Fruit fly (Drosophila melanogaster) whole organism, embryonic: ENCODE measurements around the gene sick.

Source experiments
- Atf3 ChIP-seq: fragments of 200-800 bp; sonication (Bioruptor generic); optimal IDR thresholded peaks from 3 replicates; lab custom pipeline; 2016; ENCODE audit warnings: missing biosample characterization, missing genetic modification characterization
- BEAF-32 ChIP-seq: fragments of 200-800 bp; sonication (Bioruptor generic); optimal IDR thresholded peaks from 3 replicates; lab custom pipeline; 2017; ENCODE audit warnings: missing biosample characterization, missing genetic modification characterization, mild to moderate bottlenecking, moderate library complexity, missing genetic modification reagents
- CG12659 ChIP-seq: fragments of 200-800 bp; sonication (Bioruptor generic); optimal IDR thresholded peaks from 3 replicates; lab custom pipeline; 2017; ENCODE audit warnings: mild to moderate bottlenecking, missing biosample characterization, missing genetic modification reagents, missing genetic modification characterization
- CG13775 ChIP-seq: fragments of 200-800 bp; sonication (Bioruptor generic); optimal IDR thresholded peaks from 3 replicates; lab custom pipeline; 2017; ENCODE audit warnings: missing biosample characterization, mild to moderate bottlenecking, missing genetic modification characterization
- CG15073 ChIP-seq: fragments of 200-800 bp; sonication (Bioruptor generic); optimal IDR thresholded peaks from 2 replicates; lab custom pipeline; 2016; ENCODE audit warnings: missing biosample characterization, missing genetic modification characterization
- CG1603 ChIP-seq: fragments of 200-800 bp; sonication (Bioruptor generic); optimal IDR thresholded peaks from 2 replicates; lab custom pipeline; 2019; ENCODE audit warnings: missing biosample characterization, mild to moderate bottlenecking, missing genetic modification characterization, moderate library complexity
- CG16863 ChIP-seq: fragments of 200-800 bp; sonication (Bioruptor generic); optimal IDR thresholded peaks from 3 replicates; lab custom pipeline; 2016; ENCODE audit warnings: missing biosample characterization, missing genetic modification characterization
- CG17186 ChIP-seq: fragments of 200-800 bp; sonication (Bioruptor generic); optimal IDR thresholded peaks from 3 replicates; lab custom pipeline; 2017; ENCODE audit warnings: missing biosample characterization, missing genetic modification reagents, missing genetic modification characterization
- CG17912 ChIP-seq: fragments of 200-800 bp; sonication (Bioruptor generic); optimal IDR thresholded peaks from 2 replicates; lab custom pipeline; 2018; ENCODE audit warnings: missing biosample characterization, mild to moderate bottlenecking, missing genetic modification characterization
- CG2120 ChIP-seq: fragments of 200-800 bp; sonication (Bioruptor generic); optimal IDR thresholded peaks from 3 replicates; lab custom pipeline; 2016; ENCODE audit warnings: missing biosample characterization, missing genetic modification characterization
- CG3163 ChIP-seq: fragments of 200-800 bp; sonication (Bioruptor generic); optimal IDR thresholded peaks from 3 replicates; lab custom pipeline; 2016; ENCODE audit warnings: missing biosample characterization, missing genetic modification characterization
- CG32767 ChIP-seq: fragments of 200-800 bp; sonication (Bioruptor generic); IDR thresholded peaks from 2 replicates; pipeline ENCODE4 v1.3.6; 2022; ENCODE audit warnings: missing biosample characterization, missing genetic modification characterization
- CG3281 ChIP-seq: fragments of 200-800 bp; sonication (Bioruptor generic); optimal IDR thresholded peaks from 3 replicates; lab custom pipeline; 2017; ENCODE audit warnings: missing biosample characterization, mild to moderate bottlenecking, missing genetic modification characterization
- CG3407 ChIP-seq: fragments of 200-800 bp; sonication (Bioruptor generic); optimal IDR thresholded peaks from 2 replicates; lab custom pipeline; 2018; ENCODE audit warnings: missing biosample characterization, mild to moderate bottlenecking, missing genetic modification characterization
- CG3726 ChIP-seq: fragments of 200-800 bp; sonication (Bioruptor generic); IDR thresholded peaks from 3 replicates; pipeline ENCODE4, ENCODE4 v1.3.6; 2022; ENCODE audit warnings: missing biosample characterization, missing genetic modification characterization
- CG3995 ChIP-seq: fragments of 200-800 bp; sonication (Bioruptor generic); optimal IDR thresholded peaks from 3 replicates; lab custom pipeline; 2016; ENCODE audit warnings: missing biosample characterization, missing genetic modification characterization
- CG6254 ChIP-seq: fragments of 200-800 bp; sonication (Bioruptor generic); optimal IDR thresholded peaks from 3 replicates; lab custom pipeline; 2017; ENCODE audit warnings: mild to moderate bottlenecking, missing biosample characterization, missing genetic modification reagents, missing genetic modification characterization
- CG6765 ChIP-seq: fragments of 200-800 bp; sonication (Bioruptor generic); optimal IDR thresholded peaks from 3 replicates; lab custom pipeline; 2017; ENCODE audit warnings: missing biosample characterization, mild to moderate bottlenecking, missing genetic modification characterization
- CG7963 ChIP-seq: fragments of 200-800 bp; sonication (Bioruptor generic); IDR thresholded peaks from 3 replicates; pipeline ENCODE4 v1.3.6; 2022; ENCODE audit warnings: missing biosample characterization, missing genetic modification characterization; ENCODE audit not compliant: partially characterized antibody
- CG8281 ChIP-seq: fragments of 200-800 bp; sonication (Bioruptor generic); optimal IDR thresholded peaks from 2 replicates; lab custom pipeline; 2018; ENCODE audit warnings: missing biosample characterization, mild to moderate bottlenecking, missing genetic modification characterization, moderate library complexity
- CG9727 ChIP-seq: fragments of 200-800 bp; sonication (Bioruptor generic); optimal IDR thresholded peaks from 3 replicates; lab custom pipeline; 2017; ENCODE audit warnings: missing biosample characterization, mild to moderate bottlenecking, missing genetic modification characterization
- CG9932 ChIP-seq: fragments of 200-800 bp; sonication (Bioruptor generic); IDR thresholded peaks from 2 replicates; pipeline ENCODE4 v1.3.6; 2022; ENCODE audit warnings: missing biosample characterization, missing genetic modification characterization
- Doc3 ChIP-seq: fragments of 200-800 bp; sonication (Bioruptor generic); IDR thresholded peaks from 3 replicates; pipeline ENCODE4 v1.3.6; 2022; ENCODE audit warnings: missing biosample characterization, missing genetic modification characterization; ENCODE audit not compliant: partially characterized antibody
- Fer3 ChIP-seq: fragments of 200-800 bp; sonication (Bioruptor generic); optimal IDR thresholded peaks from 2 replicates; lab custom pipeline; 2018; ENCODE audit warnings: missing biosample characterization, mild to moderate bottlenecking, missing genetic modification characterization, moderate library complexity
- Kr ChIP-seq: fragments of 200-800 bp; sonication (Bioruptor generic); optimal IDR thresholded peaks from 2 replicates; lab custom pipeline; 2017; ENCODE audit warnings: missing biosample characterization, mild to moderate bottlenecking, missing genetic modification characterization
- Neu2 ChIP-seq: fragments of 200-800 bp; sonication (Bioruptor generic); optimal IDR thresholded peaks from 3 replicates; lab custom pipeline; 2016; ENCODE audit warnings: missing biosample characterization, missing genetic modification characterization, borderline replicate concordance
- NfI ChIP-seq: fragments of 200-800 bp; sonication (Bioruptor generic); optimal IDR thresholded peaks from 3 replicates; lab custom pipeline; 2018; ENCODE audit warnings: missing biosample characterization, mild to moderate bottlenecking, missing genetic modification characterization, moderate library complexity
- Rx ChIP-seq: fragments of 200-800 bp; sonication (Bioruptor generic); IDR thresholded peaks from 2 replicates; pipeline ENCODE4 v1.3.6; 2022; ENCODE audit warnings: missing biosample characterization, missing genetic modification characterization
- Vsx1 ChIP-seq: fragments of 200-800 bp; sonication (Bioruptor generic); optimal IDR thresholded peaks from 2 replicates; lab custom pipeline; 2017; ENCODE audit warnings: missing biosample characterization, mild to moderate bottlenecking, missing genetic modification characterization, missing genetic modification reagents
- Xrp1 ChIP-seq: fragments of 200-800 bp; sonication (Bioruptor generic); IDR thresholded peaks from 2 replicates; pipeline ENCODE4 v1.3.6; 2022; ENCODE audit warnings: missing biosample characterization, missing genetic modification characterization
- ara ChIP-seq: fragments of 200-800 bp; sonication (Bioruptor generic); IDR thresholded peaks from 2 replicates; pipeline ENCODE4 v1.3.6; 2022; ENCODE audit warnings: missing biosample characterization, missing genetic modification characterization
- az2 ChIP-seq: fragments of 200-800 bp; sonication (Bioruptor generic); optimal IDR thresholded peaks from 3 replicates; lab custom pipeline; 2016; ENCODE audit warnings: missing biosample characterization, missing genetic modification characterization
- bbx ChIP-seq: fragments of 200-800 bp; sonication (Bioruptor generic); IDR thresholded peaks from 2 replicates; pipeline ENCODE4 v1.3.6; 2022; ENCODE audit warnings: missing biosample characterization, missing genetic modification characterization; ENCODE audit not compliant: partially characterized antibody
- bsh ChIP-seq, 2 experiments: fragments of 200-800 bp; sonication (Bioruptor generic); optimal IDR thresholded peaks; 2 replicates each; lab custom pipeline; 2017 to 2018; ENCODE audit warnings: mild to moderate bottlenecking in 2 of 2, missing biosample characterization in 2 of 2, missing genetic modification characterization in 2 of 2, moderate library complexity in 1 of 2
- gcm ChIP-seq: fragments of 200-800 bp; sonication (Bioruptor generic); optimal IDR thresholded peaks from 2 replicates; lab custom pipeline; 2019; ENCODE audit warnings: missing biosample characterization, mild to moderate bottlenecking, missing genetic modification characterization, moderate library complexity
- grn ChIP-seq: fragments of 200-800 bp; sonication (Bioruptor generic); optimal IDR thresholded peaks from 3 replicates; lab custom pipeline; 2017; ENCODE audit warnings: missing biosample characterization, missing genetic modification characterization
- gt ChIP-seq: fragments of 200-800 bp; sonication (Bioruptor generic); IDR thresholded peaks from 2 replicates; pipeline ENCODE4 v1.3.6; 2022; ENCODE audit warnings: missing biosample characterization, missing genetic modification characterization
- insv ChIP-seq, 2 experiments: fragments of 200-800 bp; sonication (Bioruptor generic); optimal IDR thresholded peaks; 3 replicates each; lab custom pipeline; 2016 to 2018; ENCODE audit warnings: missing biosample characterization in 2 of 2, missing genetic modification characterization in 2 of 2
- jumu ChIP-seq: fragments of 200-800 bp; sonication (Bioruptor generic); optimal IDR thresholded peaks from 3 replicates; lab custom pipeline; 2016; ENCODE audit warnings: missing biosample characterization, missing genetic modification characterization
- odd ChIP-seq: fragments of 200-800 bp; sonication (Bioruptor generic); optimal IDR thresholded peaks from 2 replicates; lab custom pipeline; 2017; ENCODE audit warnings: missing biosample characterization, mild to moderate bottlenecking, missing genetic modification characterization
- p53 ChIP-seq: fragments of 200-800 bp; sonication (Bioruptor generic); optimal IDR thresholded peaks from 2 replicates; lab custom pipeline; 2016; ENCODE audit warnings: missing biosample characterization, missing genetic modification characterization
- phol ChIP-seq: fragments of 200-800 bp; sonication (Bioruptor generic); optimal IDR thresholded peaks from 3 replicates; lab custom pipeline; 2018; ENCODE audit warnings: missing biosample characterization, mild to moderate bottlenecking, missing genetic modification characterization, moderate library complexity
- pita ChIP-seq: fragments of 200-800 bp; sonication (Bioruptor generic); optimal IDR thresholded peaks from 2 replicates; lab custom pipeline; 2017; ENCODE audit warnings: missing biosample characterization, mild to moderate bottlenecking, missing genetic modification characterization
- prd ChIP-seq, 3 experiments: fragments of >200 bp in 2 of 3; fragments of 200-800 bp in 1 of 3; sonication (Bioruptor generic) in 1 of 3; optimal IDR thresholded peaks in 2 of 3; IDR thresholded peaks in 1 of 3; 2 replicates in 2 of 3; 3 replicates in 1 of 3; pipeline versions ENCODE4 v1.3.6 to Lab custom; 2017 to 2022; ENCODE audit warnings: missing biosample characterization in 1 of 3, missing genetic modification characterization in 1 of 3
- sisA ChIP-seq: fragments of 200-800 bp; sonication (Bioruptor generic); IDR thresholded peaks from 2 replicates; pipeline ENCODE4 v1.3.6; 2022; ENCODE audit warnings: missing biosample characterization, missing genetic modification characterization
- sob ChIP-seq: fragments of 200-800 bp; sonication (Bioruptor generic); IDR thresholded peaks from 2 replicates; pipeline ENCODE4 v1.3.6; 2022; ENCODE audit warnings: missing biosample characterization, missing genetic modification characterization
- tna ChIP-seq: fragments of 200-800 bp; sonication (Bioruptor generic); IDR thresholded peaks from 2 replicates; pipeline ENCODE4 v1.3.6; 2022; ENCODE audit warnings: missing biosample characterization, missing genetic modification characterization; ENCODE audit not compliant: partially characterized antibody
- toy ChIP-seq: fragments of 200-800 bp; sonication (Bioruptor generic); IDR thresholded peaks from 2 replicates; pipeline ENCODE4 v1.3.6; 2022; ENCODE audit warnings: missing biosample characterization, missing genetic modification characterization
- wek ChIP-seq: fragments of 200-800 bp; sonication (Bioruptor generic); optimal IDR thresholded peaks from 3 replicates; lab custom pipeline; 2018; ENCODE audit warnings: missing biosample characterization, mild to moderate bottlenecking, missing genetic modification characterization, moderate library complexity

sick gene

dm6 chr2L:19887468-19887867, 91.3 kb downstream of the sick start (continued):
- TF ChIP-seq bsh (GFP tag; optimal IDR thresholded peaks at IDR 0.05; lab: Kevin White, UChicago) (peak in 1 of 2 experiments; percentile 70), jumu (GFP tag; lab: Kevin White, UChicago) (peak; percentile 71), CG17912 (GFP tag; lab: Kevin White, UChicago) (peak; percentile 88), CG15073 (GFP tag; lab: Kevin White, UChicago) (no peak), CG12659 (peak; percentile 62), gt (GFP tag; lab: Robert Waterston, UW) (peak; percentile 25; the same call in 1 of the 2 replicates), Fer3 (tag; lab: Kevin White, UChicago) (peak; percentile 54), CG32767 (GFP tag; lab: Robert Waterston, UW) (no peak; the same call in 1 of the 2 replicates), CG7963 (GFP tag; lab: Robert Waterston, UW) (no peak), Neu2 (GFP tag; lab: Kevin White, UChicago) (no peak), CG16863 (GFP tag; lab: Kevin White, UChicago) (peak; percentile 55), CG2120 (peak; percentile 55), CG3163 (GFP tag; lab: Kevin White, UChicago) (peak; percentile 36), tna (peak; percentile 37; the same call in 1 of the 2 replicates), Doc3 (no peak), bbx (GFP tag; lab: Robert Waterston, UW) (peak; percentile 33), CG17186 (peak; percentile 10), insv (GFP tag; optimal IDR thresholded peaks at IDR 0.05; lab: Kevin White, UChicago) (peak in 1 of 2 experiments; percentile 67), p53 (peak; percentile 60), wek (no peak), prd (optimal IDR thresholded peaks at IDR 0.05; lab: Kevin White, UChicago) (peak in 1 of 2 experiments; percentile 76), prd (GFP tag; IDR thresholded peaks at IDR 0.05; lab: Robert Waterston, UW) (peak; percentile 76), CG1603 (tag; lab: Kevin White, UChicago) (peak; percentile 79), az2 (GFP tag; lab: Kevin White, UChicago) (peak; percentile 66), Atf3 (GFP tag; lab: Kevin White, UChicago) (peak; percentile 55), CG3407 (GFP tag; lab: Kevin White, UChicago) (peak; percentile 7), CG13775 (GFP tag; lab: Kevin White, UChicago) (peak; percentile 61), sisA (GFP tag; lab: Robert Waterston, UW) (peak; percentile 74), Vsx1 (GFP tag; lab: Kevin White, UChicago) (peak; percentile 28), Xrp1 (GFP tag; lab: Robert Waterston, UW) (peak; percentile 78; the same call in 1 of the 2 replicates), ara (GFP tag; lab: Robert Waterston, UW) (peak; percentile 45; the same call in 1 of the 2 replicates), sob (GFP tag; lab: Robert Waterston, UW) (peak; percentile 86), gcm (no peak), CG3995 (GFP tag; lab: Kevin White, UChicago) (peak; percentile 75), BEAF-32 (peak; percentile 5), CG6765 (no peak), CG9932 (GFP tag; lab: Robert Waterston, UW) (peak; percentile 64), CG3726 (GFP tag; lab: Robert Waterston, UW) (no peak), odd (peak; percentile 14), grn (no peak), CG8281 (no peak), CG6254 (no peak), CG9727 (GFP tag; lab: Kevin White, UChicago) (peak; percentile 50), phol (tag; lab: Kevin White, UChicago) (peak; percentile 79), NfI (peak; percentile 79), pita (GFP tag; lab: Kevin White, UChicago) (peak; percentile 93), Rx (GFP tag; lab: Robert Waterston, UW) (no peak), toy (GFP tag; lab: Robert Waterston, UW) (no peak; the same call in 1 of the 2 replicates), Kr (GFP tag; lab: Kevin White, UChicago) (no peak), CG3281 (GFP tag; lab: Kevin White, UChicago) (peak; percentile 23)
